Fruit fly (Drosophila melanogaster) whole organism, embryonic: ENCODE results near the gene CG6163.

Source experiments
- CG3847 ChIP-seq: fragments of 200-800 bp; sonication (Bioruptor generic); IDR thresholded peaks from 2 replicates; pipeline ENCODE4 v1.3.6; 2022; ENCODE audit warnings: missing biosample characterization, missing genetic modification characterization
- Deaf1 ChIP-seq: fragments of 200-800 bp; optimal IDR thresholded peaks from 3 replicates; lab custom pipeline; 2019; ENCODE audit warnings: missing biosample characterization, mild to moderate bottlenecking, missing genetic modification characterization, moderate library complexity
- MESR4 ChIP-seq: fragments of 200-800 bp; sonication (Bioruptor generic); optimal IDR thresholded peaks from 2 replicates; lab custom pipeline; 2018; ENCODE audit warnings: missing biosample characterization, mild to moderate bottlenecking, missing genetic modification characterization, moderate library complexity
- NC2α ChIP-seq: fragments of 200-800 bp; sonication (Bioruptor generic); optimal IDR thresholded peaks from 2 replicates; lab custom pipeline; 2016; ENCODE audit warnings: missing biosample characterization, missing genetic modification characterization
- NfI ChIP-seq: fragments of 200-800 bp; sonication (Bioruptor generic); optimal IDR thresholded peaks from 3 replicates; lab custom pipeline; 2018; ENCODE audit warnings: missing biosample characterization, mild to moderate bottlenecking, missing genetic modification characterization, moderate library complexity
- Oli ChIP-seq: fragments of 200-800 bp; sonication (Bioruptor generic); optimal IDR thresholded peaks from 2 replicates; lab custom pipeline; 2018; ENCODE audit warnings: missing biosample characterization, mild to moderate bottlenecking, missing genetic modification characterization, moderate library complexity
- ac ChIP-seq: fragments of 200-800 bp; sonication (Bioruptor generic); optimal IDR thresholded peaks from 3 replicates; lab custom pipeline; 2017; ENCODE audit warnings: missing biosample characterization, mild to moderate bottlenecking, missing genetic modification characterization
- dimm ChIP-seq: fragments of 200-800 bp; sonication (Bioruptor generic); IDR thresholded peaks from 2 replicates; pipeline ENCODE4 v1.3.6; 2022; ENCODE audit warnings: missing biosample characterization, missing genetic modification characterization
- exex ChIP-seq: fragments of 200-800 bp; sonication (Bioruptor generic); optimal IDR thresholded peaks from 4 replicates; lab custom pipeline; 2018; ENCODE audit warnings: missing biosample characterization, mild to moderate bottlenecking, missing genetic modification characterization, moderate library complexity
- hth ChIP-seq: fragments of >200 bp; optimal IDR thresholded peaks from 2 replicates; lab custom pipeline; 2017; ENCODE audit warnings: inconsistent platforms

DNA sequence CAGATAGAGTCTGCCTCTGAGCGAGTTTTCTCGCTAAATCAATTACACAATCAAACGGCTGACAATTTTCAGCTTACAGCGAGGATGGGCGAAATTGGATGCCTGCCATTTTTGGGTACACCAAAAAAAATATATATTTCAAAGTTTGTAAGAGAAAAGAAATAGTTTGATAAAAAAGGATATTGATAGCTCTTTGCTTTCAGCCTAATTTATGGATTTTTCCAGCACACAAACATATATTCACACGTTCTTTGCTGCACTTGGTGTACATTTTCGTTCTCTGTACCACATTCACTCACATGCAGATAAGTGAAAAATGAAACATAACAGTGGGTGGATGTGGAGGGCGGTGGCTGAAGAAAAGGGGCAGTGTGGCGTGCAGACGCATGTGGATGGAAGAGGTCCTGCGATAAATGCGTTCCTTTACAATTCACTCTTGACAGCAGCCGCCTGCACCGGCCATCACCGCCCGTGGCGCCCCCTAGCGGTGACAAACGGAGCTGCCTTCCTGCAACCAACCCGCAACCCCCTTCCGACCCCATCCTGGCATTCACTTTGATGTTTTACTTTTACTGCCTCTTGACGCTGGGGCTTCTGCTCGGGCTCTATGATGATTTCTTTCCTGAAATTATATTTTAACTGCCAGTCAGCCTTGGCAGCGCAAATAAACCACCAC, 49.6 kb downstream of the CG6163 start:
- no peak for TF ChIP-seq hth
- no peak for TF ChIP-seq dimm (GFP tag; lab: Robert Waterston, UW)
- TF ChIP-seq MESR4 (GFP tag; lab: Kevin White, UChicago) = no peak
- TF ChIP-seq CG3847 (GFP tag; lab: Robert Waterston, UW) = no peak
- no peak for TF ChIP-seq ac (GFP tag; lab: Kevin White, UChicago)
- no peak for TF ChIP-seq NC2α
- TF ChIP-seq Oli (tag; lab: Kevin White, UChicago) = no peak
- no peak for TF ChIP-seq NfI
- TF ChIP-seq exex (tag; lab: Kevin White, UChicago) = no peak
- TF ChIP-seq Deaf1 (tag; lab: Kevin White, UChicago) = no peak
